ENCODE assay signal across 3 worm cellular contexts in genomic region chrIII:598168-598567, ce11.
A peak's percentile ranks its signal among the peaks of the same experiment; 100 is the strongest.
TF ChIP-seq lines count a peak whose summit lies in the region.

No protein-coding gene starts in this region.

TF ChIP-seq in whole organism, L1 larva, 84 proteins besides CTCF, POLR2A, EP300 and RAD21 (continued from another document):
- TF ChIP-seq nhr-71 (tag; optimal IDR thresholded peaks at IDR 0.05; lab: Kevin White, UChicago) (peak; percentile 70), swsn-7 (tag; optimal IDR thresholded peaks at IDR 0.05; lab: Kevin White, UChicago) (peak; percentile 64), lir-3 (tag; optimal IDR thresholded peaks at IDR 0.05; lab: Kevin White, UChicago; ENCODE audit: poor library complexity) (no peak), fkh-10 (GFP tag; optimal IDR thresholded peaks at IDR 0.05; lab: Kevin White, UChicago) (peak; percentile 76), lin-35 (GFP tag; optimal IDR thresholded peaks at IDR 0.05; lab: Kevin White, UChicago) (peak; percentile 50 to 60), fkh-8 (tag; optimal IDR thresholded peaks at IDR 0.05; lab: Kevin White, UChicago) (peak; percentile 45), egl-27 (tag; optimal IDR thresholded peaks at IDR 0.05; lab: Kevin White, UChicago) (peak in 1 of 2 experiments; percentile 34), elt-3 (tag; optimal IDR thresholded peaks at IDR 0.05; lab: Kevin White, UChicago) (no peak), nhr-237 (tag; optimal IDR thresholded peaks at IDR 0.05; lab: Kevin White, UChicago) (no peak), snu-23 (GFP tag; optimal IDR thresholded peaks at IDR 0.05; lab: Kevin White, UChicago) (peak; percentile 75), aly-2 (tag; optimal IDR thresholded peaks at IDR 0.05; lab: Kevin White, UChicago) (no peak), nhr-76 (tag; optimal IDR thresholded peaks at IDR 0.05; lab: Kevin White, UChicago) (no peak), tbx-2 (tag; optimal IDR thresholded peaks at IDR 0.05; lab: Kevin White, UChicago) (peak; percentile 73), ceh-82 (tag; optimal IDR thresholded peaks at IDR 0.05; lab: Kevin White, UChicago) (peak; percentile 2 to 65 (median 50)), ztf-11 (tag; optimal IDR thresholded peaks at IDR 0.05; lab: Kevin White, UChicago) (peak in 1 of 2 experiments; percentile 3)

TF ChIP-seq in whole organism, L3 larva, 47 proteins besides CTCF, POLR2A, EP300 and RAD21 (continued from another document):
- TF ChIP-seq zag-1 (tag; optimal IDR thresholded peaks at IDR 0.05; lab: Kevin White, UChicago) = no peak
- TF ChIP-seq nhr-76 (tag; optimal IDR thresholded peaks at IDR 0.05; lab: Kevin White, UChicago) = no peak
- no peak for TF ChIP-seq elt-3 (tag; optimal IDR thresholded peaks at IDR 0.05; lab: Kevin White, UChicago)
- TF ChIP-seq nhr-25 (tag; optimal IDR thresholded peaks at IDR 0.05; lab: Kevin White, UChicago) = peak; percentile 38
- no peak for TF ChIP-seq skn-1 (tag; optimal IDR thresholded peaks at IDR 0.05; lab: Kevin White, UChicago)
- no peak for TF ChIP-seq nhr-28 (tag; optimal IDR thresholded peaks at IDR 0.05; lab: Kevin White, UChicago)
- TF ChIP-seq ceh-9 (tag; optimal IDR thresholded peaks at IDR 0.05; lab: Kevin White, UChicago) = no peak
- no peak for TF ChIP-seq fos-1 (tag; optimal IDR thresholded peaks at IDR 0.05; lab: Kevin White, UChicago)

TF ChIP-seq in whole organism, L4 larva, 104 proteins besides CTCF, POLR2A, EP300 and RAD21 (continued from another document):
- TF ChIP-seq pqm-1 (tag; optimal IDR thresholded peaks at IDR 0.05; lab: Kevin White, UChicago) = no peak
- TF ChIP-seq unc-130 (GFP tag; optimal IDR thresholded peaks at IDR 0.05; lab: Kevin White, UChicago) = no peak
- no peak for TF ChIP-seq zip-2 (tag; optimal IDR thresholded peaks at IDR 0.05; lab: Kevin White, UChicago)
- no peak for TF ChIP-seq snpc-1.2 (GFP tag; IDR thresholded peaks at IDR 0.05; lab: Robert Waterston, UW)
- TF ChIP-seq fos-1 (tag; optimal IDR thresholded peaks at IDR 0.05; lab: Kevin White, UChicago) = no peak
- 0 out of 2 replicates have a peak, but pooled peaks have one; percentile 6 for TF ChIP-seq tra-1 (GFP tag; IDR thresholded peaks at IDR 0.05; lab: Robert Waterston, UW)
- TF ChIP-seq rbr-2 (tag; optimal IDR thresholded peaks at IDR 0.05; lab: Kevin White, UChicago) = peak; percentile 59
- no peak for TF ChIP-seq skn-1 (tag; optimal IDR thresholded peaks at IDR 0.05; lab: Kevin White, UChicago)
- TF ChIP-seq ztf-11 (tag; optimal IDR thresholded peaks at IDR 0.05; lab: Kevin White, UChicago) = no peak
- TF ChIP-seq nhr-76 (tag; optimal IDR thresholded peaks at IDR 0.05; lab: Kevin White, UChicago) = no peak
- TF ChIP-seq hif-1 (tag; optimal IDR thresholded peaks at IDR 0.05; lab: Kevin White, UChicago) = peak in 1 of 2 experiments; percentile 13
- no peak for TF ChIP-seq Y105C5A.15 (GFP tag; IDR thresholded peaks at IDR 0.05; lab: Robert Waterston, UW)
- TF ChIP-seq dmd-9 (GFP tag; IDR thresholded peaks at IDR 0.05; lab: Robert Waterston, UW) = no peak
- TF ChIP-seq aly-2 (tag; optimal IDR thresholded peaks at IDR 0.05; lab: Kevin White, UChicago) = no peak
- TF ChIP-seq nhr-77 (tag; optimal IDR thresholded peaks at IDR 0.05; lab: Kevin White, UChicago) = no peak
- no peak for TF ChIP-seq lin-1 (GFP tag; IDR thresholded peaks at IDR 0.05; lab: Robert Waterston, UW)
- no peak for TF ChIP-seq F37D6.2 (tag; optimal IDR thresholded peaks at IDR 0.05; lab: Kevin White, UChicago)
- no peak for TF ChIP-seq duxl-1 (tag; optimal IDR thresholded peaks at IDR 0.05; lab: Kevin White, UChicago; ENCODE audit: poor library complexity)
- TF ChIP-seq ama-1 (optimal IDR thresholded peaks at IDR 0.05; lab: Kevin White, UChicago) = no peak
- TF ChIP-seq spr-1 (tag; optimal IDR thresholded peaks at IDR 0.05; lab: Kevin White, UChicago) = no peak
- TF ChIP-seq nhr-28 (tag; optimal IDR thresholded peaks at IDR 0.05; lab: Kevin White, UChicago) = peak; percentile 42
- TF ChIP-seq ceh-28 (tag; optimal IDR thresholded peaks at IDR 0.05; lab: Kevin White, UChicago) = peak; percentile 56
- TF ChIP-seq dmd-6 (GFP tag; IDR thresholded peaks at IDR 0.05; lab: Robert Waterston, UW) = 0 out of 2 replicates have a peak, but pooled peaks have one; percentile 17
- TF ChIP-seq mdl-1 (tag; optimal IDR thresholded peaks at IDR 0.05; lab: Kevin White, UChicago) = peak; percentile 64 to 83
- TF ChIP-seq nhr-237 (tag; optimal IDR thresholded peaks at IDR 0.05; lab: Kevin White, UChicago) = no peak
- no peak for TF ChIP-seq ztf-7 (tag; optimal IDR thresholded peaks at IDR 0.05; lab: Kevin White, UChicago)
- TF ChIP-seq nhr-111 (GFP tag; optimal IDR thresholded peaks at IDR 0.05; lab: Kevin White, UChicago) = no peak
- TF ChIP-seq nhr-102 (tag; optimal IDR thresholded peaks at IDR 0.05; lab: Kevin White, UChicago) = no peak
- peak; percentile 27; the same call in 1 of the 2 replicates for TF ChIP-seq lin-38 (GFP tag; IDR thresholded peaks at IDR 0.05; lab: Robert Waterston, UW)
- TF ChIP-seq hlh-11 (tag; optimal IDR thresholded peaks at IDR 0.05; lab: Kevin White, UChicago) = peak; percentile 63
- peak; percentile 31 for TF ChIP-seq dve-1 (tag; optimal IDR thresholded peaks at IDR 0.05; lab: Kevin White, UChicago; ENCODE audit: insufficient read depth)
- no peak for TF ChIP-seq ZK337.2 (GFP tag; IDR thresholded peaks at IDR 0.05; lab: Robert Waterston, UW)
